Fruit fly (Drosophila melanogaster): Measurements from ENCODE around the gene CG3176.

- TF ChIP-seq CG31224 (GFP tag; IDR thresholded peaks at IDR 0.05) (peak; percentile 98), ranshi (GFP tag; IDR thresholded peaks at IDR 0.05) (peak; percentile 98), sob (GFP tag; IDR thresholded peaks at IDR 0.05) (peak; percentile 99), H2.0 (GFP tag; IDR thresholded peaks at IDR 0.05) (peak; percentile 97), pan (optimal IDR thresholded peaks at IDR 0.05) (no peak), pan (GFP tag; optimal IDR thresholded peaks at IDR 0.05 in 1 of 2, IDR thresholded peaks at IDR 0.05 in 1 of 2) (peak in 1 of 2 experiments; percentile 98), CG2712 (tag; optimal IDR thresholded peaks at IDR 0.05) (peak; percentile 95), Scr (GFP tag; IDR thresholded peaks at IDR 0.05; ENCODE audit: partially characterized antibody) (no peak), CG9727 (GFP tag; optimal IDR thresholded peaks at IDR 0.05) (peak; percentile 96), Hr78 (GFP tag; optimal IDR thresholded peaks at IDR 0.05) (peak in 1 of 2 experiments; percentile 75), CG6854 (GFP tag; optimal IDR thresholded peaks at IDR 0.05) (peak; percentile 97), bowl (GFP tag; IDR thresholded peaks at IDR 0.05) (peak; percentile 94), br (optimal IDR thresholded peaks at IDR 0.05) (no peak), CG11723 (GFP tag; optimal IDR thresholded peaks at IDR 0.05) (peak; percentile 89), ERR (GFP tag; optimal IDR thresholded peaks at IDR 0.05) (peak; percentile 98)
Measured at dm6 chrX:493445-494190, 12.0 kb downstream of the CG3176 start, which contains the start of gene CG17896.

All from whole organism, embryonic.